Worm (Caenorhabditis elegans) whole organism, late embryonic: ENCODE results near the gene srn-1.

Experiments used
- ceh-45 ChIP-seq: fragments of 200-800 bp; sonication (Bioruptor generic); IDR thresholded peaks from 2 replicates; pipeline ENCODE4 v1.3.6; 2022; ENCODE audit warnings: missing genetic modification reagents, missing genetic modification characterization, missing compliant biosample characterization
- fkh-10 ChIP-seq: fragments of 150-350 bp; optimal IDR thresholded peaks from 2 replicates; lab custom pipeline; 2014; ENCODE audit warnings: missing biosample characterization, missing genetic modification reagents, missing genetic modification characterization
- nfya-1 ChIP-seq: sonication (generic microtip); optimal IDR thresholded peaks from 2 replicates; lab custom pipeline; 2017; ENCODE audit warnings: missing genetic modification characterization, mild to moderate bottlenecking, missing compliant biosample characterization, antibody characterized with exemption, moderate library complexity
- pax-1 ChIP-seq: fragments of 150-350 bp; optimal IDR thresholded peaks from 2 replicates; lab custom pipeline; 2014; ENCODE audit warnings: missing biosample characterization, missing genetic modification characterization

DNA sequence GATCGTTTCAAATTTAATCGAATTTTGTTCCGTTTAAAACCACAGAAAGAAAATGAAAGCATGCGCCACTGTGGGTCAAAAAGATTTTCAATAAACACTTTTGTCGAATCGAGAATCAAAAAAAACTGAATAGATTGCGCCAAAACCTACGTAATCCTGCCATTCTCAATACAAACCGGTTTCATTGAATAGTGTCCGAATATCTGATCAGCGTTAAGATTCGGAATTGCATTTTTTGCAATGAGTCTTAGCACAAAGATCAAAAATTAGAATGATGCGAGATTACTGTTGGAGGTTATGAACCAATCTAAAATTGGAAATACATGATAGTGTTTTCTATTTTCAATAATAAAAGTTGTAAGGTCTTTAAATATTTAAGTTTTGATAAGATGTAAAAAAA is 31.7 kb upstream of the srn-1 start:
- TF ChIP-seq ceh-45 (GFP tag; lab: Robert Waterston, UW) = no peak
- no peak for TF ChIP-seq nfya-1 (tag; lab: Kevin White, UChicago)
- TF ChIP-seq fkh-10 (GFP tag; lab: Kevin White, UChicago) = no peak
- TF ChIP-seq pax-1 (tag; lab: Kevin White, UChicago) = no peak
